Fruit fly (Drosophila melanogaster) whole organism, embryonic: ENCODE results near the gene CG7781.
A peak's percentile ranks its signal among the peaks of the same experiment; 100 is the strongest.

ENCODE experiments used
- Adf1 ChIP-seq: fragments of 200-800 bp; sonication (Bioruptor generic); IDR thresholded peaks from 2 replicates; pipeline ENCODE4 v1.3.6; 2022; ENCODE audit warnings: missing biosample characterization, missing genetic modification characterization
- BtbVII ChIP-seq: fragments of 200-800 bp; sonication (Bioruptor generic); optimal IDR thresholded peaks from 3 replicates; lab custom pipeline; 2017; ENCODE audit warnings: missing biosample characterization, mild to moderate bottlenecking, missing genetic modification characterization
- C15 ChIP-seq: fragments of 200-800 bp; sonication (Bioruptor generic); IDR thresholded peaks from 3 replicates; pipeline ENCODE4 v1.3.6; 2022; ENCODE audit warnings: missing biosample characterization, missing genetic modification characterization
- CG10959 ChIP-seq: fragments of 200-800 bp; sonication (Bioruptor generic); IDR thresholded peaks from 2 replicates; pipeline ENCODE4 v1.3.6; 2022; ENCODE audit warnings: missing biosample characterization, missing genetic modification characterization
- CG11247 ChIP-seq: fragments of 200-800 bp; sonication (Bioruptor generic); IDR thresholded peaks from 2 replicates; pipeline ENCODE4 v1.3.6; 2022; ENCODE audit warnings: missing biosample characterization, missing genetic modification characterization
- CG11398 ChIP-seq: fragments of 200-800 bp; sonication (Bioruptor generic); optimal IDR thresholded peaks from 2 replicates; lab custom pipeline; 2016; ENCODE audit warnings: missing biosample characterization, missing genetic modification characterization
- CG11696 ChIP-seq: fragments of 200-800 bp; sonication (Bioruptor generic); IDR thresholded peaks from 2 replicates; pipeline ENCODE4 v1.3.6; 2022; ENCODE audit warnings: missing biosample characterization, missing genetic modification characterization
- CG1233 ChIP-seq: fragments of 200-800 bp; sonication (Bioruptor generic); optimal IDR thresholded peaks from 4 replicates; lab custom pipeline; 2018; ENCODE audit warnings: missing biosample characterization, mild to moderate bottlenecking, missing genetic modification characterization
- CG12659 ChIP-seq: fragments of 200-800 bp; sonication (Bioruptor generic); optimal IDR thresholded peaks from 3 replicates; lab custom pipeline; 2017; ENCODE audit warnings: mild to moderate bottlenecking, missing biosample characterization, missing genetic modification reagents, missing genetic modification characterization
- CG13894 ChIP-seq: fragments of 200-800 bp; sonication (Bioruptor generic); optimal IDR thresholded peaks from 3 replicates; lab custom pipeline; 2018; ENCODE audit warnings: missing biosample characterization, mild to moderate bottlenecking, missing genetic modification characterization, moderate library complexity
- CG16813 ChIP-seq: fragments of 200-800 bp; sonication (Bioruptor generic); IDR thresholded peaks from 3 replicates; pipeline ENCODE4 v1.3.6; 2022; ENCODE audit warnings: missing biosample characterization, missing genetic modification characterization; ENCODE audit not compliant: partially characterized antibody
- CG17612 ChIP-seq: fragments of 200-800 bp; sonication (Bioruptor generic); IDR thresholded peaks from 2 replicates; pipeline ENCODE4 v1.3.6; 2022; ENCODE audit warnings: missing biosample characterization, missing genetic modification characterization
- CG18011 ChIP-seq: fragments of 200-800 bp; sonication (Bioruptor generic); optimal IDR thresholded peaks from 2 replicates; lab custom pipeline; 2017; ENCODE audit warnings: missing biosample characterization, missing genetic modification characterization, mild to moderate bottlenecking, moderate library complexity, missing genotype
- CG1832 ChIP-seq: fragments of 200-800 bp; sonication (Bioruptor generic); optimal IDR thresholded peaks from 2 replicates; lab custom pipeline; 2017; ENCODE audit warnings: missing biosample characterization, mild to moderate bottlenecking, missing genetic modification characterization, inconsistent platforms
- CG31365 ChIP-seq: fragments of 200-800 bp; sonication (Bioruptor generic); optimal IDR thresholded peaks from 2 replicates; lab custom pipeline; 2018; ENCODE audit warnings: missing biosample characterization, mild to moderate bottlenecking, missing genetic modification characterization
- CG3281 ChIP-seq: fragments of 200-800 bp; sonication (Bioruptor generic); optimal IDR thresholded peaks from 3 replicates; lab custom pipeline; 2017; ENCODE audit warnings: missing biosample characterization, mild to moderate bottlenecking, missing genetic modification characterization
- CG34422 ChIP-seq: fragments of 200-800 bp; sonication (Bioruptor generic); IDR thresholded peaks from 3 replicates; pipeline ENCODE4 v1.3.6; 2022; ENCODE audit warnings: missing biosample characterization, missing genetic modification characterization
- CG42726 ChIP-seq: fragments of 200-800 bp; sonication (Bioruptor generic); IDR thresholded peaks from 2 replicates; pipeline ENCODE4 v1.3.6; 2022; ENCODE audit warnings: missing biosample characterization, missing genetic modification characterization; ENCODE audit not compliant: partially characterized antibody
- CG4820 ChIP-seq: fragments of 200-800 bp; sonication (Bioruptor generic); optimal IDR thresholded peaks from 3 replicates; lab custom pipeline; 2016; ENCODE audit warnings: missing biosample characterization, missing genetic modification characterization
- CG6254 ChIP-seq: fragments of 200-800 bp; sonication (Bioruptor generic); optimal IDR thresholded peaks from 3 replicates; lab custom pipeline; 2017; ENCODE audit warnings: mild to moderate bottlenecking, missing biosample characterization, missing genetic modification reagents, missing genetic modification characterization
- CG7372 ChIP-seq: fragments of 200-800 bp; sonication (Bioruptor generic); IDR thresholded peaks from 2 replicates; pipeline ENCODE4 v1.3.6; 2022; ENCODE audit warnings: missing biosample characterization, missing genetic modification characterization
- CG7786 ChIP-seq: fragments of 200-800 bp; sonication (Bioruptor generic); optimal IDR thresholded peaks from 2 replicates; lab custom pipeline; 2016; ENCODE audit warnings: missing biosample characterization, missing genetic modification characterization
- CG7987 ChIP-seq: fragments of 200-800 bp; sonication (Bioruptor generic); optimal IDR thresholded peaks from 2 replicates; lab custom pipeline; 2018; ENCODE audit warnings: missing biosample characterization, mild to moderate bottlenecking, missing genetic modification characterization, moderate library complexity
- Dfd ChIP-seq, 2 experiments: fragments of >200 bp; optimal IDR thresholded peaks; 2 replicates each; lab custom pipeline; 2017; ENCODE audit warnings: missing biosample characterization in 2 of 2, missing genetic modification characterization in 2 of 2
- Hr78 ChIP-seq, 2 experiments: fragments of 200-800 bp in 1 of 2; fragments of >200 bp in 1 of 2; sonication (Bioruptor generic) in 1 of 2; optimal IDR thresholded peaks; 2 replicates each; lab custom pipeline; 2017 to 2019; ENCODE audit warnings: missing biosample characterization in 2 of 2, missing genetic modification characterization in 2 of 2, mild to moderate bottlenecking in 1 of 2, moderate library complexity in 1 of 2
- MBD-R2 ChIP-seq: fragments of 200-800 bp; sonication (Bioruptor generic); IDR thresholded peaks from 2 replicates; pipeline ENCODE4 v1.3.6; 2022; ENCODE audit warnings: missing biosample characterization, missing genetic modification characterization
- Poxn ChIP-seq: fragments of 200-800 bp; sonication (Bioruptor generic); IDR thresholded peaks from 2 replicates; pipeline ENCODE4 v1.3.6; 2022; ENCODE audit warnings: missing biosample characterization, missing genetic modification characterization
- Six4 ChIP-seq: fragments of 200-800 bp; sonication (Bioruptor generic); optimal IDR thresholded peaks from 2 replicates; lab custom pipeline; 2016; ENCODE audit warnings: missing biosample characterization, missing genetic modification characterization
- Ssrp ChIP-seq: fragments of 200-800 bp; sonication (Bioruptor generic); optimal IDR thresholded peaks from 2 replicates; lab custom pipeline; 2018; ENCODE audit warnings: missing biosample characterization, mild to moderate bottlenecking, missing genetic modification characterization, moderate library complexity
- abd-A ChIP-seq: fragments of 200-800 bp; sonication (Bioruptor generic); optimal IDR thresholded peaks from 3 replicates; lab custom pipeline; 2019; ENCODE audit warnings: missing biosample characterization, mild to moderate bottlenecking, missing genetic modification characterization, moderate library complexity
- br ChIP-seq: fragments of >200 bp; optimal IDR thresholded peaks from 2 replicates; lab custom pipeline; 2017
- cas ChIP-seq: fragments of 200-800 bp; sonication (Bioruptor generic); IDR thresholded peaks from 2 replicates; pipeline ENCODE4 v1.3.6; 2022; ENCODE audit warnings: missing biosample characterization, missing genetic modification characterization
- caup ChIP-seq: fragments of 200-800 bp; sonication (Bioruptor generic); optimal IDR thresholded peaks from 3 replicates; lab custom pipeline; 2017; ENCODE audit warnings: missing biosample characterization, mild to moderate bottlenecking, missing genetic modification characterization, moderate library complexity; ENCODE audit not compliant: severe bottlenecking
- croc ChIP-seq: fragments of 200-800 bp; sonication (Bioruptor generic); conservative IDR thresholded peaks from 3 replicates; pipeline ENCODE4 v1.3.6; 2022; ENCODE audit warnings: missing biosample characterization, missing genetic modification characterization
- da ChIP-seq: fragments of 200-800 bp; sonication (Bioruptor generic); optimal IDR thresholded peaks from 2 replicates; lab custom pipeline; 2016; ENCODE audit warnings: missing biosample characterization, missing genetic modification characterization
- disco-r ChIP-seq: fragments of 200-800 bp; sonication (Bioruptor generic); optimal IDR thresholded peaks from 2 replicates; lab custom pipeline; 2016; ENCODE audit warnings: missing biosample characterization, missing genetic modification characterization
- fru ChIP-seq: fragments of >200 bp; optimal IDR thresholded peaks from 2 replicates; lab custom pipeline; 2017
- hkb ChIP-seq, 2 experiments: fragments of 200-800 bp in 1 of 2; fragments of >200 bp in 1 of 2; sonication (Bioruptor generic) in 1 of 2; IDR thresholded peaks in 1 of 2; optimal IDR thresholded peaks in 1 of 2; 2 replicates each; pipeline versions ENCODE4 v1.3.6 to Lab custom; 2017 to 2022; ENCODE audit warnings: missing biosample characterization in 1 of 2, missing genetic modification characterization in 1 of 2
- kni ChIP-seq: fragments of 200-800 bp; sonication (Bioruptor generic); optimal IDR thresholded peaks from 3 replicates; lab custom pipeline; 2017; ENCODE audit warnings: mild to moderate bottlenecking, missing biosample characterization, missing genetic modification reagents, missing genetic modification characterization
- knrl ChIP-seq: fragments of 200-800 bp; sonication (Bioruptor generic); IDR thresholded peaks from 3 replicates; pipeline ENCODE4 v1.3.6; 2022; ENCODE audit warnings: missing biosample characterization, missing genetic modification characterization; ENCODE audit not compliant: partially characterized antibody
- nau ChIP-seq: fragments of 200-800 bp; sonication (Bioruptor generic); optimal IDR thresholded peaks from 3 replicates; lab custom pipeline; 2017; ENCODE audit warnings: missing biosample characterization, mild to moderate bottlenecking, missing genetic modification characterization, missing genetic modification reagents
- nerfin-1 ChIP-seq: fragments of 200-800 bp; sonication (Bioruptor generic); optimal IDR thresholded peaks from 3 replicates; lab custom pipeline; 2019; ENCODE audit warnings: missing biosample characterization, mild to moderate bottlenecking, missing genetic modification characterization, moderate library complexity
- pnt ChIP-seq: fragments of 200-800 bp; sonication (Bioruptor generic); optimal IDR thresholded peaks from 3 replicates; lab custom pipeline; 2016; ENCODE audit warnings: missing biosample characterization, missing genetic modification characterization
- rib ChIP-seq: fragments of 200-800 bp; sonication (Bioruptor generic); IDR thresholded peaks from 2 replicates; pipeline ENCODE4 v1.3.6; 2022; ENCODE audit warnings: missing biosample characterization, missing genetic modification characterization
- sd ChIP-seq: fragments of 200-800 bp; sonication (Bioruptor generic); optimal IDR thresholded peaks from 3 replicates; lab custom pipeline; 2018; ENCODE audit warnings: missing biosample characterization, mild to moderate bottlenecking, missing genetic modification characterization, moderate library complexity
- sim ChIP-seq: fragments of 200-800 bp; sonication (Bioruptor generic); IDR thresholded peaks from 2 replicates; pipeline ENCODE4 v1.3.6; 2022; ENCODE audit warnings: missing biosample characterization, missing genetic modification characterization
- slbo ChIP-seq: fragments of 200-800 bp; sonication (Bioruptor generic); IDR thresholded peaks from 2 replicates; pipeline ENCODE4 v1.3.6; 2022; ENCODE audit warnings: missing biosample characterization, missing genetic modification characterization
- trem ChIP-seq: fragments of 200-800 bp; optimal IDR thresholded peaks from 3 replicates; lab custom pipeline; 2019; ENCODE audit warnings: missing biosample characterization, mild to moderate bottlenecking, missing genetic modification characterization, moderate library complexity

CG7781 gene

dm6 chr2L:8362273-8362954 is 37.2 kb upstream of the CG7781 start, which contains the start of gene CG7627 (continued):
- TF ChIP-seq rib (GFP tag; lab: Robert Waterston, UW) = peak; percentile 57; the same call in 1 of the 2 replicates
- TF ChIP-seq CG3281 (GFP tag; lab: Kevin White, UChicago) = peak; percentile 81
- TF ChIP-seq knrl (GFP tag; lab: Robert Waterston, UW) = no peak
- no peak for TF ChIP-seq hkb (optimal IDR thresholded peaks at IDR 0.05; lab: Kevin White, UChicago)
- TF ChIP-seq hkb (GFP tag; IDR thresholded peaks at IDR 0.05; lab: Robert Waterston, UW) = peak; percentile 84
- TF ChIP-seq Six4 = peak; percentile 59
- peak in 1 of 2 experiments; percentile 15 for TF ChIP-seq Hr78 (GFP tag; optimal IDR thresholded peaks at IDR 0.05; lab: Kevin White, UChicago)
- 0 out of 3 replicates have a peak, but pooled peaks have one; percentile 52 for TF ChIP-seq C15 (GFP tag; lab: Robert Waterston, UW)
- TF ChIP-seq disco-r (GFP tag; lab: Kevin White, UChicago) = peak; percentile 74
- peak; percentile 12 for TF ChIP-seq CG6254 (GFP tag; lab: Kevin White, UChicago)
- peak; percentile 19 for TF ChIP-seq da (GFP tag; lab: Kevin White, UChicago)
- TF ChIP-seq abd-A (tag; lab: Kevin White, UChicago) = peak; percentile 2
- no peak for TF ChIP-seq CG16813
- peak; percentile 70 for TF ChIP-seq Poxn
- TF ChIP-seq sim (GFP tag; lab: Robert Waterston, UW) = peak; percentile 57
- no peak for TF ChIP-seq CG11398 (GFP tag; lab: Kevin White, UChicago)
- peak; percentile 45; the same call in 1 of the 2 replicates for TF ChIP-seq CG10959 (GFP tag; lab: Robert Waterston, UW)
- TF ChIP-seq CG13894 (tag; lab: Kevin White, UChicago) = peak; percentile 75
- no peak for TF ChIP-seq CG1832 (GFP tag; lab: Kevin White, UChicago)
- TF ChIP-seq CG12659 (GFP tag; lab: Kevin White, UChicago) = peak; percentile 73
- 0 out of 2 replicates have a peak, but pooled peaks have one; percentile 34 for TF ChIP-seq CG11696 (GFP tag; lab: Robert Waterston, UW)
- peak; percentile 68 for TF ChIP-seq Adf1
- TF ChIP-seq CG17612 (GFP tag; lab: Robert Waterston, UW) = no peak
- peak; percentile 87 for TF ChIP-seq CG7786
- no peak for TF ChIP-seq Dfd (GFP tag; optimal IDR thresholded peaks at IDR 0.05; lab: Kevin White, UChicago)
- peak; percentile 26 for TF ChIP-seq CG18011 (GFP tag; lab: Kevin White, UChicago)
- peak; percentile 59 for TF ChIP-seq pnt (GFP tag; lab: Kevin White, UChicago)
- peak; percentile 25 for TF ChIP-seq trem (tag; lab: Kevin White, UChicago)
- TF ChIP-seq Ssrp (tag; lab: Kevin White, UChicago) = peak; percentile 61
- TF ChIP-seq nerfin-1 = peak; percentile 17
- peak; percentile 44; the same call in 1 of the 2 replicates for TF ChIP-seq cas
- peak; percentile 38 for TF ChIP-seq CG7987 (GFP tag; lab: Kevin White, UChicago)
- peak; percentile 79 for TF ChIP-seq CG34422
- peak; percentile 59 for TF ChIP-seq CG31365 (tag; lab: Kevin White, UChicago)
- TF ChIP-seq CG7372 = peak; percentile 75
- TF ChIP-seq slbo (GFP tag; lab: Robert Waterston, UW) = peak; percentile 87
- peak; percentile 41 for TF ChIP-seq sd (tag; lab: Kevin White, UChicago)
- peak; percentile 72 for TF ChIP-seq CG4820
- peak; percentile 82 for TF ChIP-seq BtbVII (GFP tag; lab: Kevin White, UChicago)
- 0 out of 2 replicates have a peak, but pooled peaks have one; percentile 42 for TF ChIP-seq CG42726 (GFP tag; lab: Robert Waterston, UW)
- TF ChIP-seq CG1233 = peak; percentile 54
- no peak for TF ChIP-seq fru
- peak; percentile 73 for TF ChIP-seq caup (GFP tag; lab: Kevin White, UChicago)
- TF ChIP-seq kni (GFP tag; lab: Kevin White, UChicago) = no peak
- peak; percentile 88 for TF ChIP-seq CG11247 (GFP tag; lab: Robert Waterston, UW)
- TF ChIP-seq croc (GFP tag; lab: Robert Waterston, UW) = peak; percentile 69
- TF ChIP-seq MBD-R2 (GFP tag; lab: Robert Waterston, UW) = no peak; the same call in 1 of the 2 replicates
- no peak for TF ChIP-seq br
- peak; percentile 34 for TF ChIP-seq nau
